Worm (Caenorhabditis elegans) whole organism, L3 larva: Measurements from ENCODE around the gene C31H2.14.

Experiments
- aly-2 ChIP-seq: fragments of 150-350 bp; optimal IDR thresholded peaks from 2 replicates; lab custom pipeline; 2014; ENCODE audit warnings: missing biosample characterization, missing genetic modification characterization
- ama-1 ChIP-seq: fragments of 150-350 bp; optimal IDR thresholded peaks from 2 replicates; lab custom pipeline; 2018
- elt-1 ChIP-seq: fragments of 150-350 bp; optimal IDR thresholded peaks from 2 replicates; lab custom pipeline; 2014; ENCODE audit warnings: missing biosample characterization, missing genetic modification characterization
- nhr-11 ChIP-seq: fragments of 150-350 bp; optimal IDR thresholded peaks from 2 replicates; lab custom pipeline; 2014; ENCODE audit warnings: missing biosample characterization, missing genetic modification characterization
- nhr-28 ChIP-seq: fragments of 150-350 bp; optimal IDR thresholded peaks from 2 replicates; lab custom pipeline; 2014; ENCODE audit warnings: missing biosample characterization, missing genetic modification characterization
- snpc-4 ChIP-seq: fragments of 150-350 bp; optimal IDR thresholded peaks from 2 replicates; lab custom pipeline; 2014; ENCODE audit warnings: missing biosample characterization, missing genetic modification characterization
- zag-1 ChIP-seq: fragments of 150-350 bp; optimal IDR thresholded peaks from 2 replicates; lab custom pipeline; 2014; ENCODE audit warnings: missing biosample characterization, missing genetic modification characterization

DNA sequence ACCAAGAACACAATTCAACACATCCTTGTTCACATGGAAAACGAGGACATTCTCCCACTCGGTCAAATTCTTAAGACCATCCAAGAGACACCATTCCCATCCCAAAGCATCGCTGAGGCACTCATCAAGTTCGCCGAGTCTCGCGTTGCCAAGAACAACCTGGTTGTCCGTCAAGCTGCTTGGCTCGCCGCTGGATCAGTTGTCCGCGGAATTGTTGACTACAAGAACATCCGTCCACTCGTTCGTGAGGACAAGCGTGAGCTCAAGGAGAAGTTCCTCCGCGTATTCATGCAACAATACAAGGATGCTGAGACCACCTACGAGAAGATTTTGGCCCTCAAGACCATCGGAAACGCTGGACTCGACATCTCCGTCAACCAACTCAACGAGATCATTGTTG lies 45.7 kb upstream of the C31H2.14 start:
- no peak for TF ChIP-seq aly-2 (tag; lab: Kevin White, UChicago)
- no peak for TF ChIP-seq nhr-11 (tag; lab: Kevin White, UChicago)
- TF ChIP-seq ama-1 (lab: Kevin White, UChicago): no peak
- no peak for TF ChIP-seq zag-1
- no peak for TF ChIP-seq snpc-4
- no peak for TF ChIP-seq elt-1 (tag; lab: Kevin White, UChicago)
- TF ChIP-seq nhr-28 (tag; lab: Kevin White, UChicago): no peak
